Worm (Caenorhabditis elegans) whole organism, L2 larva: Measurements from ENCODE around the gene glna-2.

ENCODE experiments used
- C34F6.9 ChIP-seq: fragments of 150-350 bp; optimal IDR thresholded peaks from 2 replicates; lab custom pipeline; 2014; ENCODE audit warnings: missing biosample characterization, missing genetic modification characterization
- F13H6.1 ChIP-seq: sonication (generic microtip); optimal IDR thresholded peaks from 2 replicates; lab custom pipeline; 2016; ENCODE audit warnings: missing genetic modification characterization, missing compliant biosample characterization
- R02D3.7 ChIP-seq: fragments of 150-350 bp; optimal IDR thresholded peaks from 2 replicates; lab custom pipeline; 2014; ENCODE audit warnings: missing biosample characterization, missing genetic modification characterization
- Y55F3AM.14 ChIP-seq: fragments of 200-800 bp; sonication (Bioruptor generic); optimal IDR thresholded peaks from 2 replicates; lab custom pipeline; 2018; ENCODE audit warnings: mild to moderate bottlenecking, missing genetic modification characterization, missing compliant biosample characterization
- ZK546.5 ChIP-seq: sonication (generic microtip); optimal IDR thresholded peaks from 2 replicates; lab custom pipeline; 2017; ENCODE audit warnings: missing biosample characterization, missing genetic modification characterization
- aly-2 ChIP-seq: fragments of 150-350 bp; optimal IDR thresholded peaks from 2 replicates; lab custom pipeline; 2014; ENCODE audit warnings: missing biosample characterization, missing genetic modification characterization
- ama-1 ChIP-seq: fragments of 150-350 bp; optimal IDR thresholded peaks from 2 replicates; lab custom pipeline; 2018; ENCODE audit warnings: inconsistent platforms
- blmp-1 ChIP-seq: sonication (generic microtip); optimal IDR thresholded peaks from 2 replicates; lab custom pipeline; 2017; ENCODE audit warnings: missing genetic modification characterization, mild to moderate bottlenecking, missing compliant biosample characterization, antibody characterized with exemption, moderate library complexity; ENCODE audit not compliant: insufficient read depth
- ceh-16 ChIP-seq: fragments of 150-350 bp; optimal IDR thresholded peaks from 2 replicates; lab custom pipeline; 2014; ENCODE audit warnings: missing biosample characterization, missing genetic modification characterization
- ceh-82 ChIP-seq: fragments of 150-350 bp; optimal IDR thresholded peaks from 2 replicates; lab custom pipeline; 2014; ENCODE audit warnings: missing biosample characterization, missing genetic modification characterization
- crh-2 ChIP-seq: sonication (generic microtip); optimal IDR thresholded peaks from 2 replicates; lab custom pipeline; 2017; ENCODE audit warnings: missing biosample characterization, missing genetic modification characterization
- egl-27 ChIP-seq: sonication (generic microtip); optimal IDR thresholded peaks from 3 replicates; lab custom pipeline; 2017; ENCODE audit warnings: missing biosample characterization, missing genetic modification reagents, missing genetic modification characterization
- elt-1 ChIP-seq: fragments of 150-350 bp; optimal IDR thresholded peaks from 2 replicates; lab custom pipeline; 2014; ENCODE audit warnings: missing biosample characterization, missing genetic modification characterization
- fos-1 ChIP-seq: fragments of 150-350 bp; optimal IDR thresholded peaks from 2 replicates; lab custom pipeline; 2014; ENCODE audit warnings: missing biosample characterization, missing genetic modification characterization
- gmeb-1 ChIP-seq: fragments of 150-350 bp; optimal IDR thresholded peaks from 2 replicates; lab custom pipeline; 2014; ENCODE audit warnings: missing biosample characterization, missing genetic modification characterization
- lin-11 ChIP-seq: fragments of 150-350 bp; sonication (generic microtip); optimal IDR thresholded peaks from 2 replicates; lab custom pipeline; 2014; ENCODE audit warnings: missing biosample characterization, missing genetic modification characterization, inconsistent platforms, mixed read lengths
- lin-39 ChIP-seq: fragments of 150-350 bp; optimal IDR thresholded peaks from 2 replicates; lab custom pipeline; 2014; ENCODE audit warnings: missing biosample characterization, missing genetic modification reagents, missing genetic modification characterization
- lsy-2 ChIP-seq, 2 experiments: fragments of 150-350 bp in 1 of 2; sonication (generic microtip) in 1 of 2; optimal IDR thresholded peaks; 2 replicates each; lab custom pipeline; 2014 to 2017; ENCODE audit warnings: missing biosample characterization in 2 of 2, missing genetic modification characterization in 2 of 2
- mab-5 ChIP-seq: fragments of 150-350 bp; optimal IDR thresholded peaks from 2 replicates; lab custom pipeline; 2014; ENCODE audit warnings: missing biosample characterization, missing genetic modification characterization
- mbf-1 ChIP-seq: sonication (generic microtip); optimal IDR thresholded peaks from 2 replicates; lab custom pipeline; 2017; ENCODE audit warnings: missing biosample characterization, missing genetic modification characterization
- nhr-10 ChIP-seq: sonication (generic microtip); optimal IDR thresholded peaks from 2 replicates; lab custom pipeline; 2017; ENCODE audit warnings: missing biosample characterization, missing genetic modification characterization
- nhr-11 ChIP-seq: fragments of 150-350 bp; optimal IDR thresholded peaks from 2 replicates; lab custom pipeline; 2014; ENCODE audit warnings: missing biosample characterization, missing genetic modification characterization
- nhr-12 ChIP-seq: fragments of 150-350 bp; optimal IDR thresholded peaks from 2 replicates; lab custom pipeline; 2014; ENCODE audit warnings: missing biosample characterization, missing genetic modification characterization
- nhr-129 ChIP-seq: fragments of 150-350 bp; optimal IDR thresholded peaks from 2 replicates; lab custom pipeline; 2014; ENCODE audit warnings: missing biosample characterization, missing genetic modification characterization
- nhr-23 ChIP-seq: fragments of 150-350 bp; optimal IDR thresholded peaks from 2 replicates; lab custom pipeline; 2014; ENCODE audit warnings: missing biosample characterization, missing genetic modification reagents, missing genetic modification characterization
- nhr-237 ChIP-seq: fragments of 150-350 bp; optimal IDR thresholded peaks from 2 replicates; lab custom pipeline; 2014; ENCODE audit warnings: missing biosample characterization, missing genetic modification characterization
- nhr-25 ChIP-seq: fragments of 150-350 bp; sonication (generic microtip); optimal IDR thresholded peaks from 3 replicates; lab custom pipeline; 2014; ENCODE audit warnings: missing biosample characterization, missing genetic modification characterization
- nhr-77 ChIP-seq: fragments of 150-350 bp; optimal IDR thresholded peaks from 2 replicates; lab custom pipeline; 2014; ENCODE audit warnings: missing biosample characterization, missing genetic modification characterization
- peb-1 ChIP-seq: fragments of 150-350 bp; optimal IDR thresholded peaks from 2 replicates; lab custom pipeline; 2014; ENCODE audit warnings: missing biosample characterization, missing genetic modification characterization
- sem-4 ChIP-seq: fragments of 150-350 bp; optimal IDR thresholded peaks from 2 replicates; lab custom pipeline; 2014; ENCODE audit warnings: missing biosample characterization, missing genetic modification reagents, missing genetic modification characterization
- skn-1 ChIP-seq: sonication (generic microtip); optimal IDR thresholded peaks from 2 replicates; lab custom pipeline; 2017; ENCODE audit warnings: missing biosample characterization, missing genetic modification characterization
- sma-3 ChIP-seq: sonication (generic microtip); optimal IDR thresholded peaks from 2 replicates; lab custom pipeline; 2016; ENCODE audit warnings: missing genetic modification reagents, missing genetic modification characterization, missing compliant biosample characterization
- sma-9 ChIP-seq, 2 experiments: fragments of 150-350 bp in 1 of 2; sonication (generic microtip) in 1 of 2; optimal IDR thresholded peaks; 2 replicates each; lab custom pipeline; 2014 to 2016; ENCODE audit warnings: missing genetic modification characterization in 2 of 2, mild to moderate bottlenecking in 1 of 2, missing biosample characterization in 1 of 2, missing compliant biosample characterization in 1 of 2, missing genetic modification reagents in 1 of 2, moderate library complexity in 1 of 2
- snpc-4 ChIP-seq: fragments of 150-350 bp; optimal IDR thresholded peaks from 2 replicates; lab custom pipeline; 2014; ENCODE audit warnings: missing biosample characterization, missing genetic modification characterization
- unc-39 ChIP-seq: fragments of 150-350 bp; optimal IDR thresholded peaks from 2 replicates; lab custom pipeline; 2014; ENCODE audit warnings: missing biosample characterization, missing genetic modification characterization
- unc-55 ChIP-seq: fragments of 150-350 bp; sonication (generic microtip); optimal IDR thresholded peaks from 3 replicates; lab custom pipeline; 2014; ENCODE audit warnings: missing biosample characterization, missing genetic modification reagents, missing genetic modification characterization
- unc-62 ChIP-seq: fragments of 150-350 bp; optimal IDR thresholded peaks from 2 replicates; lab custom pipeline; 2014; ENCODE audit warnings: missing biosample characterization, missing genetic modification reagents, missing genetic modification characterization
- ztf-11 ChIP-seq: sonication (generic microtip); optimal IDR thresholded peaks from 2 replicates; lab custom pipeline; 2017; ENCODE audit warnings: missing biosample characterization, missing genetic modification characterization
- ztf-4 ChIP-seq: fragments of 150-350 bp; optimal IDR thresholded peaks from 2 replicates; lab custom pipeline; 2014; ENCODE audit warnings: missing biosample characterization, missing genetic modification characterization

The glna-2 gene

ce11 chrII:8001428-8001827, 7.0 kb upstream of the glna-2 start:
- TF ChIP-seq mbf-1 (tag; lab: Kevin White, UChicago) (no peak), fos-1 (peak; percentile 64), sma-9 (GFP tag; optimal IDR thresholded peaks at IDR 0.05; lab: Kevin White, UChicago) (peak; percentile 61), sma-9 (tag; optimal IDR thresholded peaks at IDR 0.05; lab: Kevin White, UChicago) (no peak)

- no peak for TF ChIP-seq skn-1 (tag; lab: Kevin White, UChicago)
These were observed 4.3 kb upstream of the glna-2 start, which contains the start of gene pgp-11 for ce11 chrII:8004157-8004556. pgp-11 (minus strand) TSS chrII:8004257.

- no peak for TF ChIP-seq ztf-11 (tag; lab: Kevin White, UChicago)
- peak; percentile 57 for TF ChIP-seq fos-1
These were observed 3.7 kb upstream of the glna-2 start for ce11 chrII:8004752-8005151.

ce11 chrII:8006962-8007361, 1.5 kb upstream of the glna-2 start:
- TF ChIP-seq sma-9 (GFP tag; optimal IDR thresholded peaks at IDR 0.05; lab: Kevin White, UChicago) = peak; percentile 54
- no peak for TF ChIP-seq sma-9 (tag; optimal IDR thresholded peaks at IDR 0.05; lab: Kevin White, UChicago)
- no peak for TF ChIP-seq C34F6.9
- no peak for TF ChIP-seq skn-1 (tag; lab: Kevin White, UChicago)
- TF ChIP-seq egl-27 (tag; lab: Kevin White, UChicago) = no peak
- TF ChIP-seq nhr-11 (tag; lab: Kevin White, UChicago) = no peak
- peak; percentile 17 for TF ChIP-seq fos-1

- TF ChIP-seq R02D3.7 (tag; lab: Kevin White, UChicago) (no peak), C34F6.9 (no peak), nhr-129 (tag; lab: Kevin White, UChicago) (peak; percentile 31), aly-2 (tag; lab: Kevin White, UChicago) (no peak), sma-3 (GFP tag; lab: Kevin White, UChicago) (no peak), peb-1 (tag; lab: Kevin White, UChicago) (no peak), nhr-10 (no peak), unc-39 (tag; lab: Kevin White, UChicago) (no peak), crh-2 (tag; lab: Kevin White, UChicago) (no peak), unc-55 (GFP tag; lab: Kevin White, UChicago) (no peak), lin-11 (tag; lab: Kevin White, UChicago) (no peak), mab-5 (tag; lab: Kevin White, UChicago) (no peak), snpc-4 (tag; lab: Kevin White, UChicago) (no peak), ztf-11 (tag; lab: Kevin White, UChicago) (no peak), gmeb-1 (peak; percentile 4), sma-9 (GFP tag; optimal IDR thresholded peaks at IDR 0.05; lab: Kevin White, UChicago) (peak; percentile 80), sma-9 (tag; optimal IDR thresholded peaks at IDR 0.05; lab: Kevin White, UChicago) (no peak), elt-1 (tag; lab: Kevin White, UChicago) (no peak), ceh-82 (no peak), unc-62 (GFP tag; lab: Kevin White, UChicago) (no peak), lsy-2 (tag; optimal IDR thresholded peaks at IDR 0.05; lab: Kevin White, UChicago) (peak in 1 of 2 experiments; percentile 6), ZK546.5 (no peak), nhr-25 (tag; lab: Kevin White, UChicago) (no peak), nhr-237 (no peak), ama-1 (lab: Kevin White, UChicago) (peak; percentile 82), egl-27 (tag; lab: Kevin White, UChicago) (no peak), F13H6.1 (tag; lab: Kevin White, UChicago) (no peak), nhr-11 (tag; lab: Kevin White, UChicago) (no peak), ztf-4 (tag; lab: Kevin White, UChicago) (no peak), nhr-12 (tag; lab: Kevin White, UChicago) (no peak), ceh-16 (no peak), fos-1 (no peak), nhr-77 (tag; lab: Kevin White, UChicago) (no peak), lin-39 (tag; lab: Kevin White, UChicago) (no peak), Y55F3AM.14 (no peak), blmp-1 (no peak), nhr-23 (no peak), sem-4 (tag; lab: Kevin White, UChicago) (no peak)
These were observed 3.9 kb downstream of the glna-2 start, which contains the start of gene DH11.2 for ce11 chrII:8012071-8013031. DH11.2 (plus strand) TSS chrII:8012816.
